Worm (Caenorhabditis elegans): ENCODE results near the gene W07G4.5.

Gene W07G4.5

ce11 chrV:13021540-13021939, 26.2 kb upstream of the W07G4.5 start:
- TF ChIP-seq alr-1 (tag; optimal IDR thresholded peaks at IDR 0.05) (no peak), snpc-4 (tag; optimal IDR thresholded peaks at IDR 0.05) (no peak), lin-13 (GFP tag; optimal IDR thresholded peaks at IDR 0.05) (no peak), nhr-21 (tag; optimal IDR thresholded peaks at IDR 0.05) (no peak), F13H6.1 (tag; optimal IDR thresholded peaks at IDR 0.05) (no peak), nhr-10 (tag; optimal IDR thresholded peaks at IDR 0.05) (no peak), sma-9 (GFP tag; optimal IDR thresholded peaks at IDR 0.05) (no peak), sma-9 (tag; optimal IDR thresholded peaks at IDR 0.05) (no peak), gmeb-1 (tag; optimal IDR thresholded peaks at IDR 0.05) (no peak), elt-1 (tag; optimal IDR thresholded peaks at IDR 0.05) (no peak), egl-27 (tag; optimal IDR thresholded peaks at IDR 0.05) (no peak), skn-1 (tag; optimal IDR thresholded peaks at IDR 0.05) (no peak), ztf-1 (GFP tag; conservative IDR thresholded peaks at IDR 0.05) (no peak), ama-1 (optimal IDR thresholded peaks at IDR 0.05) (no peak), zag-1 (tag; optimal IDR thresholded peaks at IDR 0.05) (no peak), mab-5 (tag; optimal IDR thresholded peaks at IDR 0.05) (no peak), nhr-23 (tag; optimal IDR thresholded peaks at IDR 0.05) (no peak), mdl-1 (tag; optimal IDR thresholded peaks at IDR 0.05) (no peak), nhr-237 (tag; optimal IDR thresholded peaks at IDR 0.05) (no peak)

ce11 chrV:13022265-13022664, 25.5 kb upstream of the W07G4.5 start:
- TF ChIP-seq nhr-77 (tag; optimal IDR thresholded peaks at IDR 0.05), result no peak
- no peak for TF ChIP-seq ztf-1 (GFP tag; conservative IDR thresholded peaks at IDR 0.05)
- no peak for TF ChIP-seq blmp-1 (tag; optimal IDR thresholded peaks at IDR 0.05; ENCODE audit: insufficient read depth)
- no peak for TF ChIP-seq ceh-82 (tag; optimal IDR thresholded peaks at IDR 0.05)
- no peak for TF ChIP-seq skn-1 (tag; optimal IDR thresholded peaks at IDR 0.05)
- no peak for TF ChIP-seq gmeb-1 (tag; optimal IDR thresholded peaks at IDR 0.05)
- TF ChIP-seq unc-39 (tag; optimal IDR thresholded peaks at IDR 0.05), result no peak
- TF ChIP-seq peb-1 (tag; optimal IDR thresholded peaks at IDR 0.05), result no peak
- TF ChIP-seq nhr-12 (tag; optimal IDR thresholded peaks at IDR 0.05), result no peak
- no peak for TF ChIP-seq snpc-4 (tag; optimal IDR thresholded peaks at IDR 0.05)
- no peak for TF ChIP-seq nhr-129 (tag; optimal IDR thresholded peaks at IDR 0.05)

- TF ChIP-seq C34F6.9 (tag; optimal IDR thresholded peaks at IDR 0.05) (no peak), F13H6.1 (tag; optimal IDR thresholded peaks at IDR 0.05) (no peak), lsy-2 (tag; optimal IDR thresholded peaks at IDR 0.05) (no peak), nhr-129 (tag; optimal IDR thresholded peaks at IDR 0.05) (no peak), unc-55 (GFP tag; optimal IDR thresholded peaks at IDR 0.05) (no peak), alr-1 (tag; optimal IDR thresholded peaks at IDR 0.05) (no peak), ztf-11 (tag; optimal IDR thresholded peaks at IDR 0.05) (no peak), blmp-1 (tag; optimal IDR thresholded peaks at IDR 0.05; ENCODE audit: insufficient read depth) (no peak), peb-1 (tag; optimal IDR thresholded peaks at IDR 0.05) (no peak), nhr-237 (tag; optimal IDR thresholded peaks at IDR 0.05) (no peak), gmeb-1 (tag; optimal IDR thresholded peaks at IDR 0.05) (no peak), ama-1 (optimal IDR thresholded peaks at IDR 0.05) (no peak), snpc-4 (tag; optimal IDR thresholded peaks at IDR 0.05) (no peak), crh-2 (tag; optimal IDR thresholded peaks at IDR 0.05) (no peak), fos-1 (tag; optimal IDR thresholded peaks at IDR 0.05) (no peak), nhr-11 (tag; optimal IDR thresholded peaks at IDR 0.05) (no peak)
Observed at ce11 chrV:13024499-13024898, 23.3 kb upstream of the W07G4.5 start.

- TF ChIP-seq lin-39 (tag; optimal IDR thresholded peaks at IDR 0.05) (no peak), elt-3 (tag; optimal IDR thresholded peaks at IDR 0.05) (no peak), nhr-21 (tag; optimal IDR thresholded peaks at IDR 0.05) (no peak)
Observed at ce11 chrV:13025283-13025682, 22.5 kb upstream of the W07G4.5 start.

ce11 chrV:13026631-13027299, 21.0 kb upstream of the W07G4.5 start:
- TF ChIP-seq nhr-129 (tag; optimal IDR thresholded peaks at IDR 0.05), result no peak

All from whole organism, L2 larva.